Worm (Caenorhabditis elegans) whole organism, mixed stage, embryonic: ENCODE results near the gene mab-23.

ENCODE experiments used
- mep-1 ChIP-seq: fragments of 150-350 bp; optimal IDR thresholded peaks from 2 replicates; lab custom pipeline; 2017; ENCODE audit warnings: missing biosample characterization, missing genetic modification reagents, missing genetic modification characterization, inconsistent platforms
- nhr-12 ChIP-seq: fragments of 150-350 bp; optimal IDR thresholded peaks from 2 replicates; lab custom pipeline; 2014; ENCODE audit warnings: missing biosample characterization, missing genetic modification characterization
- snpc-4 ChIP-seq: fragments of 150-350 bp; optimal IDR thresholded peaks from 2 replicates; lab custom pipeline; 2014; ENCODE audit warnings: missing biosample characterization, missing genetic modification characterization
- unc-120 ChIP-seq: sonication (generic microtip); optimal IDR thresholded peaks from 2 replicates; lab custom pipeline; 2017; ENCODE audit warnings: missing genetic modification characterization, missing compliant biosample characterization; ENCODE audit not compliant: poor library complexity, severe bottlenecking
- unc-62 ChIP-seq: fragments of 150-350 bp; optimal IDR thresholded peaks from 2 replicates; lab custom pipeline; 2014; ENCODE audit warnings: missing biosample characterization, missing genetic modification reagents, missing genetic modification characterization
- ztf-11 ChIP-seq: fragments of 150-350 bp; optimal IDR thresholded peaks from 2 replicates; lab custom pipeline; 2014; ENCODE audit warnings: missing biosample characterization, missing genetic modification characterization

DNA sequence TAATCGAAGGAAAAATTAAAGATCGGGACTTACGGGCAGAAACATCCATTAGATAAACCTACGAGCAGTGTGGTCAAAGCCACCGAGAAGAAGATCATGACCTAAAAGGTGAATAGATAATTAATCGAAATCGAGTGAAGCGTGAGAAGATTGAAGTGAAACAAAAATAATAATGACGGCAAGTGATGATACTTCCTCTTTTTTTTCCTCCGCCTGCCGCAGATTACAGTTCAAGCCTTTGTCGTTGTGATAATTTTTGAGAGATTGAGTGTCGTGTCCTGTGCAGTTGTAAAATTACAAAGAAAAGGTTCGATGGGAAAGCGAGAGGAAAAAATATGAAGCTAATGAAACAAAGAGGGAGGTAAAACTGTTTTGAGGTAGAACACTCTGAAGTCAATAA lies 40.4 kb upstream of the mab-23 start, which contains the start of gene T21C9.9:
- TF ChIP-seq snpc-4 (no peak), unc-120 (tag; lab: Kevin White, UChicago) (no peak), unc-62 (GFP tag; lab: Kevin White, UChicago) (no peak), ztf-11 (tag; lab: Kevin White, UChicago) (no peak), mep-1 (tag; lab: Kevin White, UChicago) (no peak), nhr-12 (no peak)
